Fruit fly (Drosophila melanogaster): ENCODE results near the gene CG9630.

Gene CG9630

dm6 chr3R:8312037-8312436, 42.3 kb upstream of the CG9630 start, which contains the start of the genes CG11694 and CG11698:
CG11694 (minus strand) TSS chr3R:8312137.
CG11698 (plus strand) TSS chr3R:8312188.
- no peak for TF ChIP-seq CrebA (GFP tag; optimal IDR thresholded peaks at IDR 0.05; ENCODE audit: borderline replicate concordance)

dm6 chr3R:8310678-8311077, 41.0 kb upstream of the CG9630 start, which contains the start of gene CG11693:
CG11693 (minus strand) TSS chr3R:8310778.
- no peak for TF ChIP-seq lola (GFP tag; optimal IDR thresholded peaks at IDR 0.05)
- TF ChIP-seq foxo (GFP tag; optimal IDR thresholded peaks at IDR 0.05) = no peak
- no peak for TF ChIP-seq dl (GFP tag; optimal IDR thresholded peaks at IDR 0.05; ENCODE audit: insufficient read depth in 1 of 2, partially characterized antibody in 2 of 2)
- TF ChIP-seq sage (GFP tag; optimal IDR thresholded peaks at IDR 0.05) = no peak
- TF ChIP-seq Hr78 (GFP tag; optimal IDR thresholded peaks at IDR 0.05) = no peak
- no peak for TF ChIP-seq pan (optimal IDR thresholded peaks at IDR 0.05)
- TF ChIP-seq tai (GFP tag; optimal IDR thresholded peaks at IDR 0.05) = no peak
- TF ChIP-seq HLH106 (tag; optimal IDR thresholded peaks at IDR 0.05) = no peak
- TF ChIP-seq CrebA (GFP tag; optimal IDR thresholded peaks at IDR 0.05; ENCODE audit: borderline replicate concordance) = no peak

dm6 chr3R:8308515-8308959, 38.8 kb upstream of the CG9630 start, which contains the start of gene tex:
tex (minus strand) TSS chr3R:8308645.
- TF ChIP-seq dsf (GFP tag; optimal IDR thresholded peaks at IDR 0.05; ENCODE audit: borderline replicate concordance) = no peak
- TF ChIP-seq br (GFP tag; optimal IDR thresholded peaks at IDR 0.05) = no peak
- no peak for TF ChIP-seq brk (GFP tag; optimal IDR thresholded peaks at IDR 0.05)
- no peak for TF ChIP-seq Hr78 (GFP tag; optimal IDR thresholded peaks at IDR 0.05)
- TF ChIP-seq dl (GFP tag; optimal IDR thresholded peaks at IDR 0.05; ENCODE audit: insufficient read depth in 1 of 2, partially characterized antibody in 2 of 2) = no peak
- TF ChIP-seq HLH106 (tag; optimal IDR thresholded peaks at IDR 0.05) = no peak
- no peak for TF ChIP-seq Jra (GFP tag; optimal IDR thresholded peaks at IDR 0.05)
- TF ChIP-seq Rel (GFP tag; optimal IDR thresholded peaks at IDR 0.05) = no peak
- TF ChIP-seq Rel (tag; optimal IDR thresholded peaks at IDR 0.05) = no peak
- TF ChIP-seq sage (GFP tag; optimal IDR thresholded peaks at IDR 0.05) = no peak
- no peak for TF ChIP-seq usp (GFP tag; optimal IDR thresholded peaks at IDR 0.05)
- TF ChIP-seq foxo (GFP tag; optimal IDR thresholded peaks at IDR 0.05) = no peak
- TF ChIP-seq GATAd (GFP tag; optimal IDR thresholded peaks at IDR 0.05) = no peak
- no peak for TF ChIP-seq Myc (optimal IDR thresholded peaks at IDR 0.05)

dm6 chr3R:8307283-8307682, 37.6 kb upstream of the CG9630 start:
- TF ChIP-seq jim (GFP tag; optimal IDR thresholded peaks at IDR 0.05) = no peak

- TF ChIP-seq Dif (GFP tag; optimal IDR thresholded peaks at IDR 0.05; ENCODE audit: partially characterized antibody) (no peak), Hr83 (GFP tag; optimal IDR thresholded peaks at IDR 0.05; ENCODE audit: poor library complexity, severe bottlenecking) (no peak), fru (GFP tag; optimal IDR thresholded peaks at IDR 0.05) (no peak), Rel (GFP tag; optimal IDR thresholded peaks at IDR 0.05) (no peak), Rel (tag; optimal IDR thresholded peaks at IDR 0.05) (no peak), Hr78 (GFP tag; optimal IDR thresholded peaks at IDR 0.05) (no peak), woc (GFP tag; optimal IDR thresholded peaks at IDR 0.05) (no peak), Vsx2 (GFP tag; optimal IDR thresholded peaks at IDR 0.05; ENCODE audit: partially characterized antibody) (no peak), Mio (GFP tag; optimal IDR thresholded peaks at IDR 0.05) (no peak), ey (GFP tag; optimal IDR thresholded peaks at IDR 0.05) (no peak), pan (optimal IDR thresholded peaks at IDR 0.05) (no peak), HLH106 (tag; optimal IDR thresholded peaks at IDR 0.05) (no peak)
Observed at dm6 chr3R:8306927-8307261, 37.2 kb upstream of the CG9630 start.

- TF ChIP-seq sage (GFP tag; optimal IDR thresholded peaks at IDR 0.05) = peak; percentile 82
- no peak for TF ChIP-seq Mio (GFP tag; optimal IDR thresholded peaks at IDR 0.05)
- TF ChIP-seq foxo (GFP tag; optimal IDR thresholded peaks at IDR 0.05) = peak in 1 of 2 experiments; percentile 20
Observed at dm6 chr3R:8306188-8306926, 36.7 kb upstream of the CG9630 start.

dm6 chr3R:8305110-8305509, 35.4 kb upstream of the CG9630 start, which contains the start of gene Sgt1:
Sgt1 (minus strand) TSS chr3R:8305274.
- TF ChIP-seq dl (GFP tag; optimal IDR thresholded peaks at IDR 0.05; ENCODE audit: insufficient read depth in 1 of 2, partially characterized antibody in 2 of 2) (no peak), psq (GFP tag; optimal IDR thresholded peaks at IDR 0.05) (no peak), OdsH (GFP tag; optimal IDR thresholded peaks at IDR 0.05) (peak; percentile 36), Abd-B (GFP tag; optimal IDR thresholded peaks at IDR 0.05) (no peak), dmrt93B (GFP tag; optimal IDR thresholded peaks at IDR 0.05) (no peak), sage (GFP tag; optimal IDR thresholded peaks at IDR 0.05) (no peak), rgr (GFP tag; optimal IDR thresholded peaks at IDR 0.05) (no peak), GATAd (GFP tag; optimal IDR thresholded peaks at IDR 0.05) (no peak), CG32264 (GFP tag; optimal IDR thresholded peaks at IDR 0.05) (no peak), CrebA (GFP tag; optimal IDR thresholded peaks at IDR 0.05; ENCODE audit: borderline replicate concordance) (no peak), ey (GFP tag; optimal IDR thresholded peaks at IDR 0.05) (peak; percentile 39), Rel (GFP tag; optimal IDR thresholded peaks at IDR 0.05) (no peak), Rel (tag; optimal IDR thresholded peaks at IDR 0.05) (peak; percentile 91), foxo (GFP tag; optimal IDR thresholded peaks at IDR 0.05) (peak in 1 of 2 experiments; percentile 45), pan (optimal IDR thresholded peaks at IDR 0.05) (no peak), HLH106 (tag; optimal IDR thresholded peaks at IDR 0.05) (peak; percentile 33), woc (GFP tag; optimal IDR thresholded peaks at IDR 0.05) (no peak)

Data from whole organism, wandering third instar larva.